Fruit fly (Drosophila melanogaster) whole organism, wandering third instar larva: ENCODE measurements around the gene CG15449.

ENCODE experiments used
- Abd-B ChIP-seq: fragments of >200 bp; optimal IDR thresholded peaks from 2 replicates; lab custom pipeline; 2017; ENCODE audit warnings: missing biosample characterization, missing genetic modification characterization
- CG32264 ChIP-seq: fragments of 200-800 bp; sonication (Bioruptor generic); optimal IDR thresholded peaks from 2 replicates; lab custom pipeline; 2016; ENCODE audit warnings: missing biosample characterization, missing genetic modification characterization
- CG9705 ChIP-seq: fragments of 200-800 bp; sonication (Bioruptor generic); optimal IDR thresholded peaks from 2 replicates; lab custom pipeline; 2018; ENCODE audit warnings: missing biosample characterization, mild to moderate bottlenecking, missing genetic modification characterization
- CrebA ChIP-seq: fragments of 200-800 bp; sonication (Bioruptor generic); optimal IDR thresholded peaks from 2 replicates; lab custom pipeline; 2016; ENCODE audit warnings: missing biosample characterization, mild to moderate bottlenecking, missing genetic modification characterization, borderline replicate concordance
- Dfd ChIP-seq: fragments of >200 bp; optimal IDR thresholded peaks from 2 replicates; lab custom pipeline; 2017; ENCODE audit warnings: missing biosample characterization, missing genetic modification characterization
- Dif ChIP-seq: fragments of 200-275, 200-300 bp; sonication (Bioruptor generic); optimal IDR thresholded peaks from 2 replicates; lab custom pipeline; 2018; ENCODE audit warnings: missing biosample characterization, missing genetic modification characterization; ENCODE audit not compliant: partially characterized antibody
- GATAd ChIP-seq: sonication (Bioruptor generic); optimal IDR thresholded peaks from 2 replicates; lab custom pipeline; 2016; ENCODE audit warnings: missing biosample characterization, missing genetic modification characterization
- HLH106 ChIP-seq: fragments of 200-800 bp; optimal IDR thresholded peaks from 3 replicates; lab custom pipeline; 2019; ENCODE audit warnings: missing biosample characterization, mild to moderate bottlenecking, missing genetic modification characterization, moderate library complexity
- Hnf4 ChIP-seq: fragments of 200-800 bp; sonication (Bioruptor generic); optimal IDR thresholded peaks from 2 replicates; lab custom pipeline; 2016; ENCODE audit warnings: missing biosample characterization, mild to moderate bottlenecking, missing genetic modification characterization
- Hr78 ChIP-seq: fragments of >200 bp; optimal IDR thresholded peaks from 2 replicates; lab custom pipeline; 2017; ENCODE audit warnings: missing biosample characterization, missing genetic modification characterization
- Hr83 ChIP-seq: fragments of 200-300 bp; sonication (Bioruptor generic); optimal IDR thresholded peaks from 2 replicates; lab custom pipeline; 2016; ENCODE audit warnings: missing biosample characterization, mild to moderate bottlenecking, missing genetic modification characterization, moderate library complexity; ENCODE audit not compliant: poor library complexity, severe bottlenecking
- Jra ChIP-seq: sonication (Bioruptor generic); optimal IDR thresholded peaks from 2 replicates; lab custom pipeline; 2016; ENCODE audit warnings: missing biosample characterization, missing genetic modification characterization
- Mio ChIP-seq: sonication (Bioruptor generic); optimal IDR thresholded peaks from 2 replicates; lab custom pipeline; 2016; ENCODE audit warnings: missing biosample characterization, missing genetic modification characterization
- Myc ChIP-seq: fragments of >200 bp; optimal IDR thresholded peaks from 2 replicates; lab custom pipeline; 2017
- N ChIP-seq: fragments of >200 bp; optimal IDR thresholded peaks from 2 replicates; lab custom pipeline; 2018; ENCODE audit warnings: missing biosample characterization, missing external identifiers, missing genetic modification characterization
- OdsH ChIP-seq: fragments of 200-800 bp; sonication (Bioruptor generic); optimal IDR thresholded peaks from 2 replicates; lab custom pipeline; 2016; ENCODE audit warnings: missing biosample characterization, mild to moderate bottlenecking, missing genetic modification characterization
- Rel ChIP-seq, 2 experiments: fragments of 200-800 bp; sonication (Bioruptor generic) in 1 of 2; optimal IDR thresholded peaks; 2 replicates in 1 of 2; 3 replicates in 1 of 2; lab custom pipeline; 2016 to 2019; ENCODE audit warnings: mild to moderate bottlenecking in 2 of 2, missing biosample characterization in 2 of 2, missing genetic modification characterization in 2 of 2, moderate library complexity in 1 of 2
- Sp1 ChIP-seq: fragments of 200-800 bp; sonication (Bioruptor generic); optimal IDR thresholded peaks from 3 replicates; lab custom pipeline; 2019; ENCODE audit warnings: missing biosample characterization, mild to moderate bottlenecking, missing genetic modification characterization, moderate library complexity
- Vsx2 ChIP-seq: fragments of 200-300, 225-300 bp; sonication (Bioruptor generic); optimal IDR thresholded peaks from 2 replicates; lab custom pipeline; 2018; ENCODE audit warnings: missing biosample characterization, missing genetic modification characterization; ENCODE audit not compliant: partially characterized antibody
- br ChIP-seq: fragments of 200-800 bp; sonication (Bioruptor generic); optimal IDR thresholded peaks from 2 replicates; lab custom pipeline; 2016; ENCODE audit warnings: missing biosample characterization, missing genetic modification characterization
- brk ChIP-seq: fragments of 200-800 bp; sonication (Bioruptor generic); optimal IDR thresholded peaks from 2 replicates; lab custom pipeline; 2016; ENCODE audit warnings: missing biosample characterization, mild to moderate bottlenecking, missing genetic modification characterization
- dl ChIP-seq, 2 experiments: fragments of 175-275, 200-275 bp in 1 of 2; fragments of 200-275 bp in 1 of 2; sonication (Bioruptor generic); optimal IDR thresholded peaks; lab custom pipeline; 2018; ENCODE audit warnings: mild to moderate bottlenecking in 2 of 2, missing biosample characterization in 2 of 2, missing genetic modification characterization in 2 of 2, moderate library complexity in 2 of 2; ENCODE audit not compliant: partially characterized antibody in 2 of 2, insufficient read depth in 1 of 2
- dmrt93B ChIP-seq: fragments of 200-800 bp; sonication (Bioruptor generic); optimal IDR thresholded peaks from 2 replicates; lab custom pipeline; 2018; ENCODE audit warnings: missing biosample characterization, mild to moderate bottlenecking, missing genetic modification characterization
- dsf ChIP-seq: sonication (Bioruptor generic); optimal IDR thresholded peaks from 2 replicates; lab custom pipeline; 2016; ENCODE audit warnings: missing biosample characterization, missing genetic modification characterization, borderline replicate concordance
- ey ChIP-seq: fragments of 200-800 bp; sonication (Bioruptor generic); optimal IDR thresholded peaks from 2 replicates; lab custom pipeline; 2016; ENCODE audit warnings: missing biosample characterization, missing genetic modification characterization
- foxo ChIP-seq, 2 experiments: fragments of 200-800 bp; sonication (Bioruptor generic); optimal IDR thresholded peaks; 2 replicates in 1 of 2; 3 replicates in 1 of 2; lab custom pipeline; 2016 to 2017; ENCODE audit warnings: missing biosample characterization in 2 of 2, missing genetic modification characterization in 2 of 2
- fru ChIP-seq: fragments of 200-800 bp; sonication (Bioruptor generic); optimal IDR thresholded peaks from 3 replicates; lab custom pipeline; 2016; ENCODE audit warnings: missing biosample characterization, mild to moderate bottlenecking, missing genetic modification characterization
- h ChIP-seq: fragments of 200-800 bp; sonication (Bioruptor generic); optimal IDR thresholded peaks from 3 replicates; lab custom pipeline; 2016; ENCODE audit warnings: missing biosample characterization, mild to moderate bottlenecking, missing genetic modification characterization
- jim ChIP-seq: fragments of 175-275, 200-325 bp; sonication (Bioruptor generic); optimal IDR thresholded peaks from 2 replicates; lab custom pipeline; 2016; ENCODE audit warnings: missing biosample characterization, mild to moderate bottlenecking, missing genetic modification characterization
- lola ChIP-seq: fragments of >200 bp; optimal IDR thresholded peaks from 2 replicates; lab custom pipeline; 2017; ENCODE audit warnings: missing biosample characterization, missing genetic modification characterization
- pan ChIP-seq: fragments of >200 bp; optimal IDR thresholded peaks from 2 replicates; lab custom pipeline; 2017
- psq ChIP-seq: fragments of 200-800 bp; sonication (Bioruptor generic); optimal IDR thresholded peaks from 3 replicates; lab custom pipeline; 2017; ENCODE audit warnings: missing biosample characterization, mild to moderate bottlenecking, missing genetic modification characterization, moderate library complexity
- rgr ChIP-seq: fragments of 200-800 bp; sonication (Bioruptor generic); optimal IDR thresholded peaks from 3 replicates; lab custom pipeline; 2016; ENCODE audit warnings: missing biosample characterization, mild to moderate bottlenecking, missing genetic modification characterization
- sage ChIP-seq: fragments of 200-800 bp; sonication (Bioruptor generic); optimal IDR thresholded peaks from 2 replicates; lab custom pipeline; 2016; ENCODE audit warnings: missing biosample characterization, mild to moderate bottlenecking, missing genetic modification characterization
- sv ChIP-seq: fragments of 200-800 bp; sonication (Bioruptor generic); optimal IDR thresholded peaks from 3 replicates; lab custom pipeline; 2016; ENCODE audit warnings: missing biosample characterization, missing genetic modification characterization
- tai ChIP-seq: sonication (Bioruptor generic); optimal IDR thresholded peaks from 2 replicates; lab custom pipeline; 2016; ENCODE audit warnings: missing biosample characterization, missing genetic modification characterization
- usp ChIP-seq: fragments of >200 bp; optimal IDR thresholded peaks from 2 replicates; lab custom pipeline; 2017; ENCODE audit warnings: missing biosample characterization, missing genetic modification characterization
- woc ChIP-seq: sonication (Bioruptor generic); optimal IDR thresholded peaks from 2 replicates; lab custom pipeline; 2016; ENCODE audit warnings: missing biosample characterization, mild to moderate bottlenecking, missing genetic modification characterization

CG15449 gene

dm6 chrX:21044278-21044830, 3.9 kb upstream of the CG15449 start:
- TF ChIP-seq Myc (lab: Kevin White, UChicago) (no peak), Hr83 (GFP tag; lab: Kevin White, UChicago) (no peak), Sp1 (no peak), dmrt93B (GFP tag; lab: Kevin White, UChicago) (no peak), pan (lab: Kevin White, UChicago) (no peak), tai (no peak), sage (peak; percentile 6), sv (GFP tag; lab: Kevin White, UChicago) (no peak), fru (GFP tag; lab: Kevin White, UChicago) (peak; percentile 29), Jra (GFP tag; lab: Kevin White, UChicago) (no peak), Vsx2 (GFP tag; lab: Kevin White, UChicago) (no peak), HLH106 (tag; lab: Kevin White, UChicago) (peak; percentile 30), ey (peak; percentile 22), psq (GFP tag; lab: Kevin White, UChicago) (peak; percentile 12), Hnf4 (GFP tag; lab: Kevin White, UChicago) (no peak), woc (GFP tag; lab: Kevin White, UChicago) (peak; percentile 17), CrebA (GFP tag; lab: Kevin White, UChicago) (no peak), N (GFP tag; lab: Kevin White, UChicago) (no peak), lola (GFP tag; lab: Kevin White, UChicago) (no peak), rgr (GFP tag; lab: Kevin White, UChicago) (peak; percentile 20), Hr78 (GFP tag; lab: Kevin White, UChicago) (no peak), OdsH (peak; percentile 26), GATAd (GFP tag; lab: Kevin White, UChicago) (no peak), h (GFP tag; lab: Kevin White, UChicago) (peak; percentile 62), Mio (GFP tag; lab: Kevin White, UChicago) (no peak), br (peak; percentile 18), dsf (GFP tag; lab: Kevin White, UChicago) (no peak), Dif (no peak), brk (no peak)

dm6 chrX:21042638-21043513, 2.5 kb upstream of the CG15449 start:
- peak; percentile 86 for TF ChIP-seq Sp1
- no peak for TF ChIP-seq GATAd (GFP tag; lab: Kevin White, UChicago)
- no peak for TF ChIP-seq lola (GFP tag; lab: Kevin White, UChicago)
- peak; percentile 75 for TF ChIP-seq psq (GFP tag; lab: Kevin White, UChicago)
- TF ChIP-seq OdsH, result peak; percentile 78
- peak; percentile 57 for TF ChIP-seq sage
- no peak for TF ChIP-seq CG32264
- TF ChIP-seq jim (GFP tag; lab: Kevin White, UChicago), result no peak
- no peak for TF ChIP-seq Jra (GFP tag; lab: Kevin White, UChicago)
- peak; percentile 72 for TF ChIP-seq dmrt93B (GFP tag; lab: Kevin White, UChicago)
- peak; percentile 69 for TF ChIP-seq Hnf4 (GFP tag; lab: Kevin White, UChicago)
- peak; percentile 72 for TF ChIP-seq fru (GFP tag; lab: Kevin White, UChicago)
- TF ChIP-seq Myc (lab: Kevin White, UChicago), result no peak
- TF ChIP-seq foxo (GFP tag; optimal IDR thresholded peaks at IDR 0.05; lab: Kevin White, UChicago), result peak in 1 of 2 experiments; percentile 81
- TF ChIP-seq pan (lab: Kevin White, UChicago), result no peak
- TF ChIP-seq h (GFP tag; lab: Kevin White, UChicago), result peak; percentile 82
- peak; percentile 40 for TF ChIP-seq ey
- TF ChIP-seq br, result peak; percentile 50
- TF ChIP-seq Vsx2 (GFP tag; lab: Kevin White, UChicago), result no peak
- no peak for TF ChIP-seq Abd-B (GFP tag; lab: Kevin White, UChicago)
- no peak for TF ChIP-seq Dfd (GFP tag; lab: Kevin White, UChicago)
- no peak for TF ChIP-seq CrebA (GFP tag; lab: Kevin White, UChicago)
- peak; percentile 84 for TF ChIP-seq rgr (GFP tag; lab: Kevin White, UChicago)
- TF ChIP-seq CG9705 (GFP tag; lab: Kevin White, UChicago), result peak; percentile 79
- no peak for TF ChIP-seq Mio (GFP tag; lab: Kevin White, UChicago)
- TF ChIP-seq dl (GFP tag; optimal IDR thresholded peaks at IDR 0.05; lab: Kevin White, UChicago; ENCODE audit: insufficient read depth in 1 of 2, partially characterized antibody in 2 of 2), result no peak
- TF ChIP-seq brk, result peak; percentile 71
- peak; percentile 52 for TF ChIP-seq sv (GFP tag; lab: Kevin White, UChicago)
- TF ChIP-seq N (GFP tag; lab: Kevin White, UChicago), result no peak
- TF ChIP-seq tai, result no peak
- TF ChIP-seq Dif, result no peak
- TF ChIP-seq dsf (GFP tag; lab: Kevin White, UChicago), result no peak
- peak; percentile 92 for TF ChIP-seq HLH106 (tag; lab: Kevin White, UChicago)
- no peak for TF ChIP-seq Hr83 (GFP tag; lab: Kevin White, UChicago)
- TF ChIP-seq usp, result no peak
- peak; percentile 57 for TF ChIP-seq woc (GFP tag; lab: Kevin White, UChicago)
- TF ChIP-seq Rel (GFP tag; optimal IDR thresholded peaks at IDR 0.05; lab: Kevin White, UChicago), result no peak
- peak; percentile 76 for TF ChIP-seq Rel (tag; optimal IDR thresholded peaks at IDR 0.05; lab: Kevin White, UChicago)
- no peak for TF ChIP-seq Hr78 (GFP tag; lab: Kevin White, UChicago)
- TF ChIP-seq, all 38 proteins: peak for 18
